ENCODE assay signal across 1 fruit fly cellular context in the genomic region with DNA sequence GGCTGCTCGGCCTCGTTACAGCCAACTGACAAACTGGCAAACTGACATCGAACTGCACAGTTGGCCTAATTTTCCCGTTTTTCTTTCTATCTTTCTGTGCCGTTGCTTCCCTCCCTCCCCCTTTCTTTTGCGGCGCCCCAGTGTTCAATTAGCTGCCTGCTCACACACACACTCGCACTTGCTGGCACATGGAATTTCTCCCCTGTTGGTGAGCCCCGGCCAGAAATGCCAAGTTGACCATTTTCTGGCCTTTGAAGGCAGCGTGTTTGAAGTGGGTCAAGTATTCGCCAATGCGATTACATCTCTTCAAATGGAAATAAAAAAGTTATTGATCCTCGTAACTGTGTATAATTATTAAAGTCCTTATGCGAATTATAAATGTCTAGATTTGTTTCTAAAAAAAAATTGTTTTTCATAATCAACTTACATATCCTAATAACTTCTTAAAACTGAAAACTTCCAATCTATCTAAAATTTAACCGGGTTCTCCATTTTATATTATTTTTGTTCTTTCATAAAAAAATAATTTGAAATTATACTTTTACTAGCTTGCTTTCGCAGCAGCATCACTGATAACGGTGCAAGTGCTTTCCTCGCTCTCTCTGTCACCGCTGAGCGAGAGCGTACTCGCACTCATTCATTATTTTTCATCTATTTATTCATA.
A peak's percentile ranks its signal among the peaks of the same experiment; 100 is the strongest.
TF ChIP-seq lines count a peak whose summit lies in the region.

No protein-coding gene starts in this region.

TF ChIP-seq in whole organism, embryonic, 481 proteins besides CTCF, POLR2A, EP300 and RAD21 (continued from another document):
- TF ChIP-seq Pdp1 (GFP tag; optimal IDR thresholded peaks at IDR 0.05; lab: Kevin White, UChicago) (peak in 1 of 2 experiments; percentile 7), tin (GFP tag; optimal IDR thresholded peaks at IDR 0.05; lab: Kevin White, UChicago) (peak; percentile 13), CG2712 (tag; optimal IDR thresholded peaks at IDR 0.05; lab: Kevin White, UChicago) (peak; percentile 62), Fer2 (tag; optimal IDR thresholded peaks at IDR 0.05; lab: Kevin White, UChicago) (no peak), al (GFP tag; IDR thresholded peaks at IDR 0.05; lab: Robert Waterston, UW) (no peak), crp (GFP tag; optimal IDR thresholded peaks at IDR 0.05; lab: Kevin White, UChicago) (no peak), D19A (tag; optimal IDR thresholded peaks at IDR 0.05; lab: Kevin White, UChicago) (peak; percentile 61), Asciz (GFP tag; optimal IDR thresholded peaks at IDR 0.05; lab: Kevin White, UChicago) (peak; percentile 57), pros (GFP tag; optimal IDR thresholded peaks at IDR 0.05; lab: Kevin White, UChicago) (peak; percentile 30), CG4707 (GFP tag; optimal IDR thresholded peaks at IDR 0.05; lab: Kevin White, UChicago) (no peak), peb (GFP tag; IDR thresholded peaks at IDR 0.05; lab: Robert Waterston, UW) (no peak), repo (GFP tag; optimal IDR thresholded peaks at IDR 0.05; lab: Kevin White, UChicago) (no peak), Spps (tag; optimal IDR thresholded peaks at IDR 0.05; lab: Kevin White, UChicago) (peak; percentile 32), CG17912 (GFP tag; optimal IDR thresholded peaks at IDR 0.05; lab: Kevin White, UChicago) (no peak), GATAe (GFP tag; conservative IDR thresholded peaks at IDR 0.05; lab: Robert Waterston, UW) (no peak), CG6813 (GFP tag; optimal IDR thresholded peaks at IDR 0.05; lab: Kevin White, UChicago) (peak; percentile 17), BtbVII (GFP tag; optimal IDR thresholded peaks at IDR 0.05; lab: Kevin White, UChicago) (no peak), CG17829 (tag; optimal IDR thresholded peaks at IDR 0.05; lab: Kevin White, UChicago) (peak; percentile 49), grau (tag; optimal IDR thresholded peaks at IDR 0.05; lab: Kevin White, UChicago) (peak; percentile 58), aop (GFP tag; IDR thresholded peaks at IDR 0.05; lab: Robert Waterston, UW) (no peak), gce (GFP tag; IDR thresholded peaks at IDR 0.05; lab: Robert Waterston, UW) (no peak), wek (GFP tag; optimal IDR thresholded peaks at IDR 0.05; lab: Kevin White, UChicago) (no peak), onecut (GFP tag; IDR thresholded peaks at IDR 0.05; lab: Robert Waterston, UW) (peak; percentile 7; the same call in 1 of the 2 replicates), Xrp1 (GFP tag; IDR thresholded peaks at IDR 0.05; lab: Robert Waterston, UW) (peak; percentile 33; the same call in 1 of the 2 replicates), ara (GFP tag; IDR thresholded peaks at IDR 0.05; lab: Robert Waterston, UW) (peak; percentile 43; the same call in 1 of the 2 replicates), CG10366 (GFP tag; IDR thresholded peaks at IDR 0.05; lab: Robert Waterston, UW) (no peak)
